Worm (Caenorhabditis elegans): ENCODE data around the gene nhr-254.

ce11 chrV:361291-361690, 31.1 kb upstream of the nhr-254 start:
- TF ChIP-seq ahr-1 (tag; optimal IDR thresholded peaks at IDR 0.05) = no peak
- no peak for TF ChIP-seq unc-42 (tag; optimal IDR thresholded peaks at IDR 0.05)
